Worm (Caenorhabditis elegans) whole organism, late embryonic: ENCODE measurements around the gene dylt-2.

Experiments used
- ama-1 ChIP-seq: fragments of 150-350 bp; optimal IDR thresholded peaks from 2 replicates; lab custom pipeline; 2014
- ceh-18 ChIP-seq: sonication (generic microtip); optimal IDR thresholded peaks from 2 replicates; lab custom pipeline; 2016; ENCODE audit warnings: missing genetic modification characterization, missing compliant biosample characterization
- ceh-2 ChIP-seq: sonication (generic microtip); optimal IDR thresholded peaks from 2 replicates; lab custom pipeline; 2016; ENCODE audit warnings: missing genotype, missing genetic modification characterization, missing compliant biosample characterization
- eyg-1 ChIP-seq: sonication (generic microtip); optimal IDR thresholded peaks from 2 replicates; lab custom pipeline; 2016; ENCODE audit warnings: missing genotype, missing genetic modification characterization, missing compliant biosample characterization
- fkh-10 ChIP-seq: fragments of 150-350 bp; optimal IDR thresholded peaks from 2 replicates; lab custom pipeline; 2014; ENCODE audit warnings: missing biosample characterization, missing genetic modification reagents, missing genetic modification characterization
- odd-2 ChIP-seq: sonication (generic microtip); optimal IDR thresholded peaks from 2 replicates; lab custom pipeline; 2017; ENCODE audit warnings: antibody characterized with exemption, mild to moderate bottlenecking, missing genetic modification characterization, missing compliant biosample characterization
- zip-5 ChIP-seq: sonication (generic microtip); optimal IDR thresholded peaks from 2 replicates; lab custom pipeline; 2016; ENCODE audit warnings: missing genetic modification characterization, missing compliant biosample characterization

DNA sequence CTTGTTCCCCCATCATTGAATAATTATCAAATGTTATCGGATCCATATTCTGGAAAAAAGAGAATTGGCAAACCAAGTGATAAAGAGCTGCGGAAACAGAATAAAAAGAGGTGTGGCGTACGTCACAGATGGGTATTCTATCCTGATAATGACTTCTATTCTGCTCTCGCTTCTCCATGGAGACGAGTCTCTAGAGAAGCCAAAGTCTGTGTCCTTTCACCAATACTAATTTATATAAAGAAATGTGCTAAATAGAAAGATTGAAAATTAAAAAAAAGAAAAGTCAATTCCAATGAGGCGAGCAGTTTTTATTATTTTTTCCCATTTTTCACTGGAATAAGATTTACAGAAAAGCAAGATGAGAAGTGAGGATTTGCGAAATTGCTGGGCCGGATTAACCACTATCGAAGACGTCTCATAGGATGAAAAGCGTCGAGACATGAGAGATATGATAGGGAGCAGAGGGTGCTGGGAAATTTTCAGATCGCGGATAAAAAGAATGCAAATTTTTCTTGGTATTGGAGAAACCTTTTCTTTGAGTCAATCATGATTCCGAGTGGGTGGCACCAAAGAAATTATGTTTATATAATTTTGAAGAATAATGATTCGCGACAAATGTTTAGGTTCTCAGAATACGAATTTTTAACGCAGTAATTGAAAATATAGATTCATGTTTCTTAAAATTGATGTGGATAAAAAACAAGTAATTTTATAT lies 21.3 kb upstream of the dylt-2 start, which contains the start of gene aexr-3:
- TF ChIP-seq eyg-1 (tag; lab: Kevin White, UChicago) (no peak), ama-1 (lab: Kevin White, UChicago) (no peak), ceh-2 (tag; lab: Kevin White, UChicago) (no peak), odd-2 (no peak), zip-5 (tag; lab: Kevin White, UChicago) (no peak), fkh-10 (GFP tag; lab: Kevin White, UChicago) (no peak), ceh-18 (no peak)
